Worm (Caenorhabditis elegans) whole organism, early embryonic: ENCODE measurements around the gene fem-1.

ENCODE experiments used
- B0310.2 ChIP-seq: sonication (generic microtip); optimal IDR thresholded peaks from 2 replicates; lab custom pipeline; 2016; ENCODE audit warnings: mild to moderate bottlenecking, missing genetic modification characterization, missing compliant biosample characterization
- aly-1 ChIP-seq: sonication (generic microtip); optimal IDR thresholded peaks from 2 replicates; lab custom pipeline; 2016; ENCODE audit warnings: missing genetic modification characterization, missing compliant biosample characterization
- ama-1 ChIP-seq: fragments of 150-350 bp; optimal IDR thresholded peaks from 2 replicates; lab custom pipeline; 2014
- hmg-4 ChIP-seq: fragments of 200-800 bp; sonication (Bioruptor generic); optimal IDR thresholded peaks from 2 replicates; lab custom pipeline; 2018; ENCODE audit warnings: mild to moderate bottlenecking, missing genetic modification characterization, missing compliant biosample characterization
- hnd-1 ChIP-seq: sonication (generic microtip); optimal IDR thresholded peaks from 2 replicates; lab custom pipeline; 2016; ENCODE audit warnings: missing genetic modification characterization, missing compliant biosample characterization
- pes-1 ChIP-seq: fragments of 200-800 bp; sonication (Bioruptor generic); IDR thresholded peaks from 2 replicates; pipeline ENCODE4 v1.3.6; 2022; ENCODE audit warnings: missing genetic modification reagents, missing genetic modification characterization, missing compliant biosample characterization
- sea-1 ChIP-seq: fragments of 200-800 bp; sonication (Bioruptor generic); conservative IDR thresholded peaks from 2 replicates; pipeline ENCODE4 v1.3.6; 2022; ENCODE audit warnings: missing genetic modification characterization, missing compliant biosample characterization
- tbx-11 ChIP-seq: fragments of 200-800 bp; sonication (Bioruptor generic); IDR thresholded peaks from 2 replicates; pipeline ENCODE4 v1.3.6; 2022; ENCODE audit warnings: missing genetic modification characterization, missing compliant biosample characterization
- tra-4 ChIP-seq: sonication (generic microtip); optimal IDR thresholded peaks from 2 replicates; lab custom pipeline; 2017; ENCODE audit warnings: missing genetic modification characterization, missing compliant biosample characterization

DNA sequence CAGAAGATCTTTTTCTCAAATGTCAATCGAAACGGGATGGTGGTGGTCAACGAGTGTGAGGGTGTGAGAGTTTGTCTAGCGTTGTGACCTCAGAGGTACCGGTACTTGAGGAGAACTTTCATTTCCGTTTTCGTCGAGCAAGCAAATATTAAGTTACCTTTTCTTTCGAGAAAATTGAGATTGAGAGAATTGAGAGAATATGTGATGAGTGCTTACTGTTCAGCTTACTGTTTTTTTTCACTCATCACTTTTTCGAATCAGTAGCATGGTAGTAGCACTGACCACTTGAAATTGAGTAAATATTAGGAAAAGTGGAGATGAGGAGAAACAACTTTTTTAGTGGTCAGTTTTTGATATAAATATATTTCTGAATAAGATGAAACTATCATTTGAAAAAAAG is 36.3 kb upstream of the fem-1 start, which contains the start of gene T12E12.6:
- TF ChIP-seq ama-1 (lab: Kevin White, UChicago) = no peak
- TF ChIP-seq aly-1 (tag; lab: Kevin White, UChicago) = no peak
- no peak for TF ChIP-seq hnd-1 (tag; lab: Kevin White, UChicago)
- TF ChIP-seq B0310.2 (tag; lab: Kevin White, UChicago) = no peak
- TF ChIP-seq pes-1 (GFP tag; lab: Robert Waterston, UW) = no peak
- TF ChIP-seq tra-4 (tag; lab: Kevin White, UChicago) = no peak
- TF ChIP-seq hmg-4 (GFP tag; lab: Kevin White, UChicago) = no peak
- no peak for TF ChIP-seq tbx-11 (GFP tag; lab: Robert Waterston, UW)
- no peak for TF ChIP-seq sea-1 (GFP tag; lab: Robert Waterston, UW)
